Worm (Caenorhabditis elegans) whole organism, L4/young adult: ENCODE data around the gene alh-4.

Experiments used
- W03F9.2 ChIP-seq: fragments of 150-350 bp; optimal IDR thresholded peaks from 2 replicates; lab custom pipeline; 2014; ENCODE audit warnings: missing biosample characterization, missing genetic modification characterization
- dao-5 ChIP-seq: sonication (generic microtip); optimal IDR thresholded peaks from 2 replicates; lab custom pipeline; 2016; ENCODE audit warnings: missing genotype, missing genetic modification characterization, moderate library complexity, missing compliant biosample characterization
- him-1 ChIP-seq: sonication (generic microtip); optimal IDR thresholded peaks from 2 replicates; lab custom pipeline; 2016; ENCODE audit warnings: missing genotype, missing genetic modification reagents, missing genetic modification characterization, missing compliant biosample characterization

- TF ChIP-seq W03F9.2 (tag; lab: Kevin White, UChicago) (no peak), him-1 (tag; lab: Kevin White, UChicago) (no peak), dao-5 (tag; lab: Kevin White, UChicago) (no peak)
Observed at ce11 chrV:6413057-6413456, 16.7 kb downstream of the alh-4 start.
